Worm (Caenorhabditis elegans): ENCODE measurements around the gene C25H3.17.

C25H3.17 gene

ce11 chrII:5661735-5662177 is 7.7 kb downstream of the C25H3.17 start (continued):
- TF ChIP-seq zag-1 (tag; optimal IDR thresholded peaks at IDR 0.05) (peak; percentile 44), spr-1 (tag; optimal IDR thresholded peaks at IDR 0.05) (peak; percentile 91), zip-11 (GFP tag; IDR thresholded peaks at IDR 0.05) (peak; percentile 67; the same call in 1 of the 2 replicates), nhr-237 (tag; optimal IDR thresholded peaks at IDR 0.05) (peak; percentile 42), mxl-3 (GFP tag; optimal IDR thresholded peaks at IDR 0.05) (peak; percentile 88), ceh-32 (tag; optimal IDR thresholded peaks at IDR 0.05; ENCODE audit: poor library complexity) (peak; percentile 59), ceh-28 (tag; optimal IDR thresholded peaks at IDR 0.05) (peak; percentile 76), nhr-10 (tag; optimal IDR thresholded peaks at IDR 0.05) (peak; percentile 77), ctbp-1 (GFP tag; IDR thresholded peaks at IDR 0.05) (peak; percentile 99), lin-29 (GFP tag; IDR thresholded peaks at IDR 0.05) (peak; percentile 89), fos-1 (tag; optimal IDR thresholded peaks at IDR 0.05) (no peak), snpc-4 (tag; optimal IDR thresholded peaks at IDR 0.05) (no peak), dpl-1 (GFP tag; optimal IDR thresholded peaks at IDR 0.05) (peak; percentile 37), madf-5 (GFP tag; IDR thresholded peaks at IDR 0.05) (peak; percentile 95 to 98), aly-2 (tag; optimal IDR thresholded peaks at IDR 0.05) (no peak), F10B5.3 (tag; optimal IDR thresholded peaks at IDR 0.05) (peak; percentile 17), spr-3 (GFP tag; optimal IDR thresholded peaks at IDR 0.05) (peak; percentile 94), mep-1 (tag; optimal IDR thresholded peaks at IDR 0.05) (peak; percentile 90), ama-1 (optimal IDR thresholded peaks at IDR 0.05) (peak; percentile 100), nhr-6 (tag; optimal IDR thresholded peaks at IDR 0.05) (peak; percentile 40), ceh-44 (GFP tag; IDR thresholded peaks at IDR 0.05) (peak; percentile 34; the same call in 1 of the 2 replicates), lin-15B (tag; optimal IDR thresholded peaks at IDR 0.05) (no peak), nhr-28 (tag; optimal IDR thresholded peaks at IDR 0.05) (peak; percentile 55), nhr-48 (tag; optimal IDR thresholded peaks at IDR 0.05) (peak; percentile 73), nhr-102 (tag; optimal IDR thresholded peaks at IDR 0.05) (peak; percentile 70), D1046.2 (GFP tag; IDR thresholded peaks at IDR 0.05) (peak; percentile 94)

DNA sequence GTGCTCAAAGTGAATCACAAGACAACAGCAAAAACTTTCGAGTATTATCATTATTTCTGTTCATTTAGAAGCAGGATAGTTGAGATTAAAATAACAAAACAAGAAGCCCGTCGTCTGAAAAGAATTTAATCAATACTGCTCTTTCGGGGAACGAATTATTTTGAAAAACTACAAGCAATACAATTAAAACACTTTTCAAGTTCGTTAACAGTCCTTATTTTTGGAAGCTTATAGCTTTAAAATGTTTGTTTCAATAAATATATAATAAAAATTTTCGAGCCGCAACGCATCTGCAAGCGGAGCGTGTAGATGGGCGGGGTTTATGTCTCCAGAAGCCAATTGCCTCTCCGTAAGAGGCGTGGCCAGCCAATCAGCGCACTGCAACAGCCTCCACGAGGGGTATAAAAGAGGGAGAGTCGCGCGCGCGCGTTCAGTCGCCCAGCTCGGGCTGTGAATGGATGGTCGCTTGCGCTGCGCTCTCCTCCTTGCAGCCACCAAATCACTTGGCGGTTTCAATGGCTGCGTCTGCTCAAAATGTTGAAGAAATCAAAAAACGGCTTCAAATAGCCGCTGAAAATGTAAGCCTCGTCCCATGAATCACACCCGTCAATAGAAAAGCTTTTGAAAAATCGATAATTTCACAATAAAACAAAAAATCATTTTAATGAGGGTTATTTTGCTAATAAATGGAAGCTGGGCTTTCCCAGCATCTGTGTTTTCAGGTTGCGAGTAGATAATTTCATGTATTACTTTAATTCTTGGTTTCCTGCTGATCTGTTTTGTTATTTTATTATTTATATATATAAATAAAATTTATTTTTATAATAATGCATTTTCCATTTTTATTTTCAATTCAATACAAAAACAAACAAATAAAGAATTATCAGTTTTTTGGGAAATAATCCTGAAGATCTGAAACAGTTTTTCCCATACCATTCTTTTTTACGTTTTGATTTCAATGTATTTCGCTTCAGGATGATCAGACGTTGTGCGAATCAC is 8.4 kb downstream of the C25H3.17 start, which contains the start of the genes ift-43 and mdt-26:
TSS of gene ift-43 (minus strand) at position 51 of the 999 bp plus-strand sequence.
TSS of gene mdt-26 (plus strand) at position 446 of the 999 bp plus-strand sequence.
- no peak for TF ChIP-seq lin-15B (tag; optimal IDR thresholded peaks at IDR 0.05)
- TF ChIP-seq gei-8 (GFP tag; optimal IDR thresholded peaks at IDR 0.05), result no peak
- TF ChIP-seq ZK337.2 (GFP tag; IDR thresholded peaks at IDR 0.05), result no peak
- peak; percentile 74 for TF ChIP-seq mes-2 (tag; optimal IDR thresholded peaks at IDR 0.05; ENCODE audit: poor library complexity, severe bottlenecking)
- no peak for TF ChIP-seq zip-11 (GFP tag; IDR thresholded peaks at IDR 0.05)
- no peak for TF ChIP-seq zip-2 (tag; optimal IDR thresholded peaks at IDR 0.05)
- TF ChIP-seq ceh-82 (tag; optimal IDR thresholded peaks at IDR 0.05), result peak; percentile 34
- 0 out of 2 replicates have a peak, but pooled peaks have one; percentile 36 for TF ChIP-seq zfp-3 (GFP tag; conservative IDR thresholded peaks at IDR 0.05)
- TF ChIP-seq fkh-10 (GFP tag; optimal IDR thresholded peaks at IDR 0.05), result peak; percentile 63
- peak; percentile 73; the same call in 1 of the 2 replicates for TF ChIP-seq Y75B8A.6 (GFP tag; IDR thresholded peaks at IDR 0.05)
- TF ChIP-seq nhr-10 (tag; optimal IDR thresholded peaks at IDR 0.05), result no peak
- no peak for TF ChIP-seq snpc-4 (tag; optimal IDR thresholded peaks at IDR 0.05)
- TF ChIP-seq unc-62 (GFP tag; optimal IDR thresholded peaks at IDR 0.05 in 1 of 2), result peak in 1 of 2 experiments; percentile 97
- no peak for TF ChIP-seq unc-62 (tag; optimal IDR thresholded peaks at IDR 0.05)
- TF ChIP-seq nhr-6 (tag; optimal IDR thresholded peaks at IDR 0.05), result no peak
- TF ChIP-seq nhr-111 (GFP tag; optimal IDR thresholded peaks at IDR 0.05), result peak; percentile 21
- no peak for TF ChIP-seq daf-12 (tag; optimal IDR thresholded peaks at IDR 0.05)
- no peak for TF ChIP-seq cey-2 (tag; optimal IDR thresholded peaks at IDR 0.05; ENCODE audit: borderline replicate concordance, insufficient read depth)
- no peak for TF ChIP-seq nhr-237 (tag; optimal IDR thresholded peaks at IDR 0.05)
- no peak for TF ChIP-seq ceh-62 (tag; optimal IDR thresholded peaks at IDR 0.05)
- no peak for TF ChIP-seq F26F4.8 (GFP tag; conservative IDR thresholded peaks at IDR 0.05)
- peak; percentile 83 for TF ChIP-seq nhr-42 (GFP tag; IDR thresholded peaks at IDR 0.05)
- peak; percentile 28 for TF ChIP-seq lir-3 (tag; optimal IDR thresholded peaks at IDR 0.05)
- TF ChIP-seq nhr-76 (tag; optimal IDR thresholded peaks at IDR 0.05), result no peak
- TF ChIP-seq Y48G9A.11 (GFP tag; IDR thresholded peaks at IDR 0.05), result peak; percentile 30; the same call in 1 of the 2 replicates
- TF ChIP-seq Y5F2A.4 (GFP tag; optimal IDR thresholded peaks at IDR 0.05), result no peak
- TF ChIP-seq daf-8 (GFP tag; IDR thresholded peaks at IDR 0.05), result no peak
- TF ChIP-seq nhr-25 (tag; optimal IDR thresholded peaks at IDR 0.05; ENCODE audit: borderline replicate concordance, insufficient read depth), result peak; percentile 61

Measured in whole organism, L4 larva.